Fruit fly (Drosophila melanogaster): ENCODE data around the gene lectin-29Ca.

DNA sequence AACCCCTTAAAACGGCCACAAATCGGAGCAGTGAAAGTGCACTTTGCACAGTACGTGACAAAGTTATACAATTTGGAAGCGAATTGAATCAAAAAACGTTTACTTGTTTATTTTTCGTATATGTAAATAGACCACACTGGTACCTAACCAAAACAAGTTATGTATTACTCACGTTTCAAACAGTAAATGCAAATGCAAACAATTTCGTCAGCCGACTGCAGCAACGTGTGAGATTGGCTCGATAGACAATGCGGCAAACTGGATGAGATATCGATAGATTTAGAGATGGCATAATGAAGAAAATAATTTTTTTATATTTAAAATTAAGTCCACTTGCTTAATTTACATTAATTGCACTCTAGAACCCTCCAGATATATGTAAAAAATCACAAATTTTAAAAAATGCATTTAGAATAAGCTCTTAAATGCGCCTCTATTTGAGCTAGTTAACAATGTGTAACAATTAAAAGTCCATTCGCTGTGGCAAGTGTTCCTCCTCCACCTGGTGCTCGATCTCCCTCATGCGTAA lies 12.5 kb downstream of the lectin-29Ca start, which contains the start of gene AlaRS:
- TF ChIP-seq CG11762 (GFP tag; optimal IDR thresholded peaks at IDR 0.05; ENCODE audit: insufficient read depth) (no peak), OdsH (GFP tag; optimal IDR thresholded peaks at IDR 0.05) (peak; percentile 59), CG31627 (GFP tag; optimal IDR thresholded peaks at IDR 0.05) (peak; percentile 19), CG4318 (GFP tag; optimal IDR thresholded peaks at IDR 0.05) (no peak)

Data from whole organism, prepupa.